Worm (Caenorhabditis elegans): ENCODE data around the gene clec-36.

ce11 chrV:16852002-16852401 lies 3.6 kb upstream of the clec-36 start, which contains the start of gene clec-37:
- TF ChIP-seq snpc-4 (tag; optimal IDR thresholded peaks at IDR 0.05) (no peak), egl-27 (tag; optimal IDR thresholded peaks at IDR 0.05) (no peak), duxl-1 (tag; optimal IDR thresholded peaks at IDR 0.05; ENCODE audit: poor library complexity) (no peak), hlh-11 (tag; optimal IDR thresholded peaks at IDR 0.05) (no peak), nhr-111 (GFP tag; optimal IDR thresholded peaks at IDR 0.05) (no peak), ceh-32 (tag; optimal IDR thresholded peaks at IDR 0.05; ENCODE audit: poor library complexity) (no peak), T26A8.4 (GFP tag; IDR thresholded peaks at IDR 0.05) (no peak), rbr-2 (tag; optimal IDR thresholded peaks at IDR 0.05) (no peak), pqm-1 (tag; optimal IDR thresholded peaks at IDR 0.05) (no peak)
